Fruit fly (Drosophila melanogaster): ENCODE results near the gene Lk.

The Lk gene

dm6 chr3L:14531802-14532201 lies 28.8 kb downstream of the Lk start:
- no peak for TF ChIP-seq Fer3 (tag; optimal IDR thresholded peaks at IDR 0.05)
- no peak for TF ChIP-seq Bdp1 (GFP tag; optimal IDR thresholded peaks at IDR 0.05)
- no peak for TF ChIP-seq Dref (GFP tag; IDR thresholded peaks at IDR 0.05)
- TF ChIP-seq Hr3 (GFP tag; optimal IDR thresholded peaks at IDR 0.05): no peak
- TF ChIP-seq Ravus (GFP tag; IDR thresholded peaks at IDR 0.05): no peak
- TF ChIP-seq dati (GFP tag; IDR thresholded peaks at IDR 0.05): no peak
- TF ChIP-seq CG16779 (GFP tag; IDR thresholded peaks at IDR 0.05): no peak
- TF ChIP-seq CG18262 (tag; optimal IDR thresholded peaks at IDR 0.05): peak; percentile 47
- no peak for TF ChIP-seq CG12769 (tag; optimal IDR thresholded peaks at IDR 0.05)
- TF ChIP-seq Atf3 (GFP tag; optimal IDR thresholded peaks at IDR 0.05): no peak
- TF ChIP-seq CG5180 (GFP tag; optimal IDR thresholded peaks at IDR 0.05): no peak
- TF ChIP-seq crp (GFP tag; optimal IDR thresholded peaks at IDR 0.05): no peak
- TF ChIP-seq CG9437 (GFP tag; optimal IDR thresholded peaks at IDR 0.05): no peak
- TF ChIP-seq CG16815 (GFP tag; optimal IDR thresholded peaks at IDR 0.05): no peak
- peak in 1 of 3 experiments; percentile 46 for TF ChIP-seq lola (GFP tag; optimal IDR thresholded peaks at IDR 0.05)
- no peak for TF ChIP-seq H15 (GFP tag; IDR thresholded peaks at IDR 0.05)
- no peak for TF ChIP-seq gcm2 (GFP tag; optimal IDR thresholded peaks at IDR 0.05)
- no peak for TF ChIP-seq Lim3 (GFP tag; IDR thresholded peaks at IDR 0.05)
- no peak for TF ChIP-seq CG10321 (GFP tag; IDR thresholded peaks at IDR 0.05)
- TF ChIP-seq Hr51 (GFP tag; optimal IDR thresholded peaks at IDR 0.05): no peak
- no peak for TF ChIP-seq slp2 (GFP tag; optimal IDR thresholded peaks at IDR 0.05)
- TF ChIP-seq Hsf (GFP tag; optimal IDR thresholded peaks at IDR 0.05): no peak
- 0 out of 2 replicates have a peak, but pooled peaks have one; percentile 36 for TF ChIP-seq CG31441 (GFP tag; IDR thresholded peaks at IDR 0.05)
- TF ChIP-seq Mad (GFP tag; optimal IDR thresholded peaks at IDR 0.05): no peak
- no peak for TF ChIP-seq CG8944 (GFP tag; optimal IDR thresholded peaks at IDR 0.05)
- TF ChIP-seq Sry-δ (GFP tag; optimal IDR thresholded peaks at IDR 0.05): no peak
- no peak for TF ChIP-seq CTCF (GFP tag; optimal IDR thresholded peaks at IDR 0.05)
- no peak for TF ChIP-seq CG32532 (GFP tag; IDR thresholded peaks at IDR 0.05)
- TF ChIP-seq CG10147 (GFP tag; optimal IDR thresholded peaks at IDR 0.05): no peak
- no peak for TF ChIP-seq CG32767 (GFP tag; IDR thresholded peaks at IDR 0.05)
- no peak for TF ChIP-seq maf-S (GFP tag; optimal IDR thresholded peaks at IDR 0.05)
- TF ChIP-seq Camta (GFP tag; optimal IDR thresholded peaks at IDR 0.05): no peak
- TF ChIP-seq CG4404 (GFP tag; IDR thresholded peaks at IDR 0.05): no peak
- TF ChIP-seq tll (GFP tag; optimal IDR thresholded peaks at IDR 0.05): no peak
- TF ChIP-seq CG10462 (GFP tag; optimal IDR thresholded peaks at IDR 0.05): no peak
- TF ChIP-seq TFAM (GFP tag; optimal IDR thresholded peaks at IDR 0.05): no peak
- TF ChIP-seq lab (GFP tag; optimal IDR thresholded peaks at IDR 0.05): peak; percentile 45
- no peak for TF ChIP-seq tx (GFP tag; optimal IDR thresholded peaks at IDR 0.05)
- TF ChIP-seq CG14710 (tag; optimal IDR thresholded peaks at IDR 0.05): peak; percentile 19
- no peak for TF ChIP-seq ara (GFP tag; IDR thresholded peaks at IDR 0.05)
- TF ChIP-seq Antp (GFP tag; optimal IDR thresholded peaks at IDR 0.05): no peak
- TF ChIP-seq hth (optimal IDR thresholded peaks at IDR 0.05): no peak
- peak; percentile 19 for TF ChIP-seq Ssrp (tag; optimal IDR thresholded peaks at IDR 0.05)
- TF ChIP-seq H2.0 (GFP tag; IDR thresholded peaks at IDR 0.05): no peak
- TF ChIP-seq fd102C (GFP tag; optimal IDR thresholded peaks at IDR 0.05): no peak
- no peak for TF ChIP-seq trh (GFP tag; optimal IDR thresholded peaks at IDR 0.05)
- peak; percentile 7 for TF ChIP-seq CG10267 (tag; optimal IDR thresholded peaks at IDR 0.05)
- TF ChIP-seq CG8924 (tag; optimal IDR thresholded peaks at IDR 0.05): no peak
- TF ChIP-seq ac (GFP tag; optimal IDR thresholded peaks at IDR 0.05): no peak
- TF ChIP-seq NC2α (GFP tag; optimal IDR thresholded peaks at IDR 0.05): no peak
- TF ChIP-seq zfh2 (GFP tag; optimal IDR thresholded peaks at IDR 0.05): no peak
- no peak for TF ChIP-seq CG18011 (GFP tag; optimal IDR thresholded peaks at IDR 0.05)
- TF ChIP-seq pfk (GFP tag; optimal IDR thresholded peaks at IDR 0.05): no peak
